Fruit fly (Drosophila melanogaster): ENCODE results near the gene CG43915.

The CG43915 gene

dm6 chr3L:3970372-3971031 lies 2.2 kb upstream of the CG43915 start:
- TF ChIP-seq Pif1A (GFP tag; optimal IDR thresholded peaks at IDR 0.05) (no peak), Snoo (tag; optimal IDR thresholded peaks at IDR 0.05) (no peak), CG12605 (GFP tag; IDR thresholded peaks at IDR 0.05) (no peak), CG9948 (tag; optimal IDR thresholded peaks at IDR 0.05) (no peak), D1 (tag; optimal IDR thresholded peaks at IDR 0.05) (no peak), Ets98B (GFP tag; IDR thresholded peaks at IDR 0.05) (no peak), CG8159 (tag; optimal IDR thresholded peaks at IDR 0.05) (no peak), rn (GFP tag; IDR thresholded peaks at IDR 0.05) (no peak), CG13204 (GFP tag; optimal IDR thresholded peaks at IDR 0.05) (no peak), CG34367 (tag; optimal IDR thresholded peaks at IDR 0.05) (no peak), fd96Ca (GFP tag; IDR thresholded peaks at IDR 0.05) (no peak), CG32121 (GFP tag; IDR thresholded peaks at IDR 0.05) (no peak), CG17806 (tag; optimal IDR thresholded peaks at IDR 0.05) (no peak), EcR (GFP tag; optimal IDR thresholded peaks at IDR 0.05) (no peak), CG10348 (GFP tag; IDR thresholded peaks at IDR 0.05) (no peak), CG4496 (GFP tag; IDR thresholded peaks at IDR 0.05) (no peak), gl (tag; optimal IDR thresholded peaks at IDR 0.05) (no peak), CG14655 (GFP tag; optimal IDR thresholded peaks at IDR 0.05) (no peak)

dm6 chr3L:3976438-3976837 lies 3.7 kb downstream of the CG43915 start:
- no peak for TF ChIP-seq CG32121 (GFP tag; IDR thresholded peaks at IDR 0.05)
- TF ChIP-seq CG4496 (GFP tag; IDR thresholded peaks at IDR 0.05) = no peak
- TF ChIP-seq CG15710 (tag; optimal IDR thresholded peaks at IDR 0.05) = no peak
- TF ChIP-seq CG12605 (GFP tag; IDR thresholded peaks at IDR 0.05) = no peak
- no peak for TF ChIP-seq CG10348 (GFP tag; IDR thresholded peaks at IDR 0.05)
- TF ChIP-seq CG13204 (GFP tag; optimal IDR thresholded peaks at IDR 0.05) = no peak
- no peak for TF ChIP-seq rn (GFP tag; IDR thresholded peaks at IDR 0.05)
- no peak for TF ChIP-seq EcR (GFP tag; optimal IDR thresholded peaks at IDR 0.05)
- TF ChIP-seq Snoo (tag; optimal IDR thresholded peaks at IDR 0.05) = no peak
- TF ChIP-seq CG8301 (tag; optimal IDR thresholded peaks at IDR 0.05) = no peak
- no peak for TF ChIP-seq fd96Ca (GFP tag; IDR thresholded peaks at IDR 0.05)
- TF ChIP-seq CG9948 (tag; optimal IDR thresholded peaks at IDR 0.05) = no peak
- TF ChIP-seq CG14655 (GFP tag; optimal IDR thresholded peaks at IDR 0.05) = no peak
- TF ChIP-seq gl (tag; optimal IDR thresholded peaks at IDR 0.05) = no peak
- no peak for TF ChIP-seq CG17806 (tag; optimal IDR thresholded peaks at IDR 0.05)

DNA sequence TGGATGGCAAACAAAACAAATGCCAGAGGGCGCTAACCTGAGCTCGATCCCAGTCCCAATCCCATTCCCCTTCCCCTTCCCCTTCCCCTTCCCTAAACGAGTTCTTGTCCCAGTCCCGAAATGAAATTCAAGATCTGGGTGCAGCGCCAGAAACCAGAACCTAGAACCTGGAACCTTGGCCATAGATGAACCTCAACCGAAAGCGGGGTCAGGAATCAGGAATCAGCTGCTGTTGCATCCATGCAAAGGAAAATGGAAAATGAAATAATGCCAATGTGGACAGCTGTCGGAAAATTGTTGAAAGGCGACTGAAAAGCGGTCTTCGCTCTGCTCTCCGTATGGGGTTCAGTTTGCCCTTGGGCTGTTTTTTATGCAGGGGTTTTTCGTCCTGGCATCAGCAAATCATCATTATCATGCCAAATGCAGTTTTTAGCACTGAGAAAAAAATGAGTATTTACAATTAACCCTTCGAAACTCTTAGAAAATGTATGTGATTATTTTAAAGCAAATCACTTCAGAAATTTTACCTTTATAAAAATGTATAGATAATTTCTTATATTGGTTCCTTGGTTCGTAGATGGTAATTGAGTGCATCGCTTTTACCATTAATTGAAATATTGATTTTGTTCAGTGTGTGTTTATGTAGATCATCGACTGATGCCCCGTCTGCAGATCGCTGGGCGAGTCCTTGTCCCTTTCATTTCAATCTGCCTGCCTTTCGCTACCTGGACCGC lies 5.1 kb downstream of the CG43915 start:
- TF ChIP-seq CG10348 (GFP tag; IDR thresholded peaks at IDR 0.05) = no peak
- no peak for TF ChIP-seq CG17806 (tag; optimal IDR thresholded peaks at IDR 0.05)
- no peak for TF ChIP-seq Pif1B (GFP tag; optimal IDR thresholded peaks at IDR 0.05)
- TF ChIP-seq CG15710 (tag; optimal IDR thresholded peaks at IDR 0.05) = no peak
- no peak for TF ChIP-seq CG9948 (tag; optimal IDR thresholded peaks at IDR 0.05)
- no peak for TF ChIP-seq D1 (tag; optimal IDR thresholded peaks at IDR 0.05)
- no peak for TF ChIP-seq CG14655 (GFP tag; optimal IDR thresholded peaks at IDR 0.05)
- TF ChIP-seq CG8159 (tag; optimal IDR thresholded peaks at IDR 0.05) = no peak
- TF ChIP-seq Ets98B (GFP tag; IDR thresholded peaks at IDR 0.05) = no peak
- TF ChIP-seq EcR (GFP tag; optimal IDR thresholded peaks at IDR 0.05) = no peak
- TF ChIP-seq rn (GFP tag; IDR thresholded peaks at IDR 0.05) = no peak
- TF ChIP-seq Snoo (tag; optimal IDR thresholded peaks at IDR 0.05) = no peak
- TF ChIP-seq CG13204 (GFP tag; optimal IDR thresholded peaks at IDR 0.05) = no peak
- no peak for TF ChIP-seq CG12605 (GFP tag; IDR thresholded peaks at IDR 0.05)
- TF ChIP-seq gl (tag; optimal IDR thresholded peaks at IDR 0.05) = no peak
- no peak for TF ChIP-seq CG32121 (GFP tag; IDR thresholded peaks at IDR 0.05)
- no peak for TF ChIP-seq CG34367 (tag; optimal IDR thresholded peaks at IDR 0.05)

DNA sequence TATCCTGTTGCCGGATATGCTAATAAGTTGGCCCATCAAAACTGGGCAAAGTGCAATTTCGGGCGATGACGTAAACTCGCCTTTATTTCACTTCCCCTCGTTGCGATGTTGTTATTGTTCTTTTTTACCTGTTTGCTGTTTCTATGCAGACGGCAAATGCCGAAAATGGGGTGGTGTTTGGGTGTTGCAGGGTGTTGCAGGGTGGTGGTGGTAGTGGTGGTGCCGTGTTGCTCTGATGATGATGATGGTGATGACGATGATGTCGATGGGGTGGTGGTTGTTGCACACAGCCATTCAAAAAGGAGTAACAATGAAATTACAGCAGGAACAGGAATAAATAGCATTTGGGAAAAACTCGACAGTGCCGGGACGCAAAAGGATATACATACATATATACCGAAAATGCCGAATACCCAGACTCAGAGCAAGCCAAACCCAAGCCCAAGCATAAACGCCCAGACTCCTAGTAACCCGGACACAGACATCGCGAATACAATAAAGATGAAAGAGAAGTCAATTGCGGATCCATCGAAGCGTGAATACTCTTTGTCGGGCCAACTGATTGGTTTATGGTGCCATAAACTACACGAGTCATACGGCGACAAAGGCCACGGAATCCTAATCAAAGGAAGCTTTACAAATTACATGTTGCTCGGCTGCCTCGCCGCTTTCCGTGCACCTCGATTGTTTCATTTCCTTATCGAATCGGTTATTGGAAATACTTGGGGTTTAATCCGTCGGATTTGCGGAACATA lies 6.2 kb downstream of the CG43915 start:
- TF ChIP-seq CG8301 (tag; optimal IDR thresholded peaks at IDR 0.05) = no peak
- TF ChIP-seq D1 (tag; optimal IDR thresholded peaks at IDR 0.05) = no peak
- TF ChIP-seq CG4496 (GFP tag; IDR thresholded peaks at IDR 0.05) = no peak
- TF ChIP-seq CG17806 (tag; optimal IDR thresholded peaks at IDR 0.05) = no peak
- no peak for TF ChIP-seq CG15710 (tag; optimal IDR thresholded peaks at IDR 0.05)
- no peak for TF ChIP-seq CG34367 (tag; optimal IDR thresholded peaks at IDR 0.05)
- TF ChIP-seq CG13204 (GFP tag; optimal IDR thresholded peaks at IDR 0.05) = no peak
- TF ChIP-seq CG32121 (GFP tag; IDR thresholded peaks at IDR 0.05) = no peak
- no peak for TF ChIP-seq fd96Ca (GFP tag; IDR thresholded peaks at IDR 0.05)
- no peak for TF ChIP-seq Pif1B (GFP tag; optimal IDR thresholded peaks at IDR 0.05)
- no peak for TF ChIP-seq EcR (GFP tag; optimal IDR thresholded peaks at IDR 0.05)
- TF ChIP-seq Snoo (tag; optimal IDR thresholded peaks at IDR 0.05) = no peak
- no peak for TF ChIP-seq CG9948 (tag; optimal IDR thresholded peaks at IDR 0.05)
- TF ChIP-seq CG12605 (GFP tag; IDR thresholded peaks at IDR 0.05) = no peak
- TF ChIP-seq gl (tag; optimal IDR thresholded peaks at IDR 0.05) = no peak

- TF ChIP-seq D1 (tag; optimal IDR thresholded peaks at IDR 0.05) (no peak), rn (GFP tag; IDR thresholded peaks at IDR 0.05) (no peak)
Observed at dm6 chr3L:3980027-3980426, 7.3 kb downstream of the CG43915 start.
